Worm (Caenorhabditis elegans) whole organism, L2 larva: ENCODE results near the gene pgp-7.

Experiments used
- ZK546.5 ChIP-seq: sonication (generic microtip); optimal IDR thresholded peaks from 2 replicates; lab custom pipeline; 2017; ENCODE audit warnings: missing biosample characterization, missing genetic modification characterization
- alr-1 ChIP-seq: fragments of 150-350 bp; optimal IDR thresholded peaks from 2 replicates; lab custom pipeline; 2014; ENCODE audit warnings: missing biosample characterization, missing genetic modification characterization
- aly-2 ChIP-seq: fragments of 150-350 bp; optimal IDR thresholded peaks from 2 replicates; lab custom pipeline; 2014; ENCODE audit warnings: missing biosample characterization, missing genetic modification characterization
- egl-27 ChIP-seq: sonication (generic microtip); optimal IDR thresholded peaks from 3 replicates; lab custom pipeline; 2017; ENCODE audit warnings: missing biosample characterization, missing genetic modification reagents, missing genetic modification characterization
- lin-13 ChIP-seq: fragments of 150-350 bp; optimal IDR thresholded peaks from 2 replicates; lab custom pipeline; 2014; ENCODE audit warnings: missing biosample characterization, missing genetic modification reagents, missing genetic modification characterization
- lin-39 ChIP-seq: fragments of 150-350 bp; optimal IDR thresholded peaks from 2 replicates; lab custom pipeline; 2014; ENCODE audit warnings: missing biosample characterization, missing genetic modification reagents, missing genetic modification characterization
- nhr-11 ChIP-seq: fragments of 150-350 bp; optimal IDR thresholded peaks from 2 replicates; lab custom pipeline; 2014; ENCODE audit warnings: missing biosample characterization, missing genetic modification characterization
- nhr-237 ChIP-seq: fragments of 150-350 bp; optimal IDR thresholded peaks from 2 replicates; lab custom pipeline; 2014; ENCODE audit warnings: missing biosample characterization, missing genetic modification characterization
- nhr-25 ChIP-seq: fragments of 150-350 bp; sonication (generic microtip); optimal IDR thresholded peaks from 3 replicates; lab custom pipeline; 2014; ENCODE audit warnings: missing biosample characterization, missing genetic modification characterization
- nhr-77 ChIP-seq: fragments of 150-350 bp; optimal IDR thresholded peaks from 2 replicates; lab custom pipeline; 2014; ENCODE audit warnings: missing biosample characterization, missing genetic modification characterization
- unc-62 ChIP-seq: fragments of 150-350 bp; optimal IDR thresholded peaks from 2 replicates; lab custom pipeline; 2014; ENCODE audit warnings: missing biosample characterization, missing genetic modification reagents, missing genetic modification characterization
- zag-1 ChIP-seq: fragments of 150-350 bp; optimal IDR thresholded peaks from 2 replicates; lab custom pipeline; 2014; ENCODE audit warnings: missing biosample characterization, missing genetic modification characterization
- ztf-4 ChIP-seq: fragments of 150-350 bp; optimal IDR thresholded peaks from 2 replicates; lab custom pipeline; 2014; ENCODE audit warnings: missing biosample characterization, missing genetic modification characterization

- TF ChIP-seq lin-13 (GFP tag; lab: Kevin White, UChicago) (no peak), lin-39 (no peak), zag-1 (tag; lab: Kevin White, UChicago) (no peak), ZK546.5 (tag; lab: Kevin White, UChicago) (no peak), nhr-77 (no peak), unc-62 (GFP tag; lab: Kevin White, UChicago) (no peak), nhr-237 (tag; lab: Kevin White, UChicago) (no peak), egl-27 (no peak), nhr-11 (no peak), nhr-25 (tag; lab: Kevin White, UChicago) (no peak), ztf-4 (tag; lab: Kevin White, UChicago) (no peak), alr-1 (tag; lab: Kevin White, UChicago) (no peak), aly-2 (tag; lab: Kevin White, UChicago) (no peak)
Measured at ce11 chrX:10837609-10838008, 32.4 kb downstream of the pgp-7 start.
